Fruit fly (Drosophila melanogaster): ENCODE data around the gene meep.

DNA sequence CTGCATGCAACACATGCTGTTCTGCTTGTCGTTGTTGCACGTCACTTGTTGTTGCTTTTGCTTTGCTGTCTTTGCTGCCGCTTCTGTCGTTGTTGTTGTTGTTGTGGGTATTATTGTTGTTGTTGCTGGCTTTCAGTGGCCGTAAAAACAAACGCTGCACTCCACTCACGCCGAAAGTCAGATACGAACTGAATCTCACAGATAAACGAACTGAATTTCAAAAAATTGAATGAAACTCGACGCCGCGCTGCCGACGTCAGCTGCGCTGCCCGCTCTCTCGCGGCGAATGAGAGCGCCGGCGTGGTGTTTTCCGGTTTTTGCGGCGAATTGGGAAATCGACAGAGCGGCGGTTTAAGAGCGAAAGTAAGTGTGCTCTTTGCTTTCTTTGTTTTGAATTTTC, 25.8 kb downstream of the meep start, which contains the start of gene bab2:
- TF ChIP-seq h (GFP tag; optimal IDR thresholded peaks at IDR 0.05) (no peak), GATAd (GFP tag; optimal IDR thresholded peaks at IDR 0.05) (no peak), woc (GFP tag; optimal IDR thresholded peaks at IDR 0.05) (no peak)
